Worm (Caenorhabditis elegans) whole organism, L3 larva: ENCODE measurements around the gene F36H5.12.

Experiments
- ceh-28 ChIP-seq: fragments of 150-350 bp; optimal IDR thresholded peaks from 2 replicates; lab custom pipeline; 2014; ENCODE audit warnings: missing biosample characterization, missing genetic modification reagents, missing genetic modification characterization
- eor-1 ChIP-seq, 2 experiments: fragments of 150-350 bp; optimal IDR thresholded peaks; 2 replicates each; lab custom pipeline; 2014 to 2018; ENCODE audit warnings: missing biosample characterization in 2 of 2, missing genetic modification characterization in 2 of 2
- nfya-1 ChIP-seq: sonication (generic microtip); optimal IDR thresholded peaks from 2 replicates; lab custom pipeline; 2017; ENCODE audit warnings: missing genetic modification characterization, mild to moderate bottlenecking, missing compliant biosample characterization, antibody characterized with exemption, moderate library complexity; ENCODE audit not compliant: insufficient read depth
- nhr-11 ChIP-seq: fragments of 150-350 bp; optimal IDR thresholded peaks from 2 replicates; lab custom pipeline; 2014; ENCODE audit warnings: missing biosample characterization, missing genetic modification characterization
- nhr-12 ChIP-seq: fragments of 150-350 bp; optimal IDR thresholded peaks from 2 replicates; lab custom pipeline; 2014; ENCODE audit warnings: missing biosample characterization, missing genetic modification characterization
- skn-1 ChIP-seq: fragments of 150-350 bp; optimal IDR thresholded peaks from 2 replicates; lab custom pipeline; 2014; ENCODE audit warnings: missing biosample characterization, missing genetic modification characterization
- unc-39 ChIP-seq: sonication (generic microtip); optimal IDR thresholded peaks from 4 replicates; lab custom pipeline; 2017; ENCODE audit warnings: missing biosample characterization, missing genetic modification characterization

ce11 chrII:1763072-1763471 is 20.4 kb downstream of the F36H5.12 start, which contains the start of gene math-28:
- TF ChIP-seq nfya-1 (no peak), unc-39 (tag; lab: Kevin White, UChicago) (no peak), nhr-12 (tag; lab: Kevin White, UChicago) (no peak), nhr-11 (no peak), ceh-28 (tag; lab: Kevin White, UChicago) (no peak), eor-1 (tag; optimal IDR thresholded peaks at IDR 0.05; lab: Kevin White, UChicago) (no peak), skn-1 (tag; lab: Kevin White, UChicago) (no peak)
